Fruit fly (Drosophila melanogaster) whole organism, embryonic: ENCODE results near the gene Nrx-IV.
A peak's percentile ranks its signal among the peaks of the same experiment; 100 is the strongest.

ENCODE experiments used
- Ada2b ChIP-seq: fragments of 200-800 bp; sonication (Bioruptor generic); IDR thresholded peaks from 2 replicates; pipeline ENCODE4 v1.3.6; 2022; ENCODE audit warnings: missing biosample characterization, missing genetic modification characterization
- B-H2 ChIP-seq: fragments of 200-800 bp; sonication (Bioruptor generic); optimal IDR thresholded peaks from 2 replicates; lab custom pipeline; 2018; ENCODE audit warnings: missing biosample characterization, mild to moderate bottlenecking, missing genetic modification characterization
- Bgb ChIP-seq: fragments of 200-800 bp; sonication (Bioruptor generic); IDR thresholded peaks from 2 replicates; pipeline ENCODE4 v1.3.6; 2022; ENCODE audit warnings: missing biosample characterization, missing genetic modification characterization; ENCODE audit not compliant: partially characterized antibody
- CG10321 ChIP-seq: fragments of 200-800 bp; sonication (Bioruptor generic); IDR thresholded peaks from 2 replicates; pipeline ENCODE4 v1.3.6; 2022; ENCODE audit warnings: missing biosample characterization, missing genetic modification characterization
- CG10959 ChIP-seq: fragments of 200-800 bp; sonication (Bioruptor generic); IDR thresholded peaks from 2 replicates; pipeline ENCODE4 v1.3.6; 2022; ENCODE audit warnings: missing biosample characterization, missing genetic modification characterization
- CG11093 ChIP-seq: fragments of 200-800 bp; sonication (Bioruptor generic); IDR thresholded peaks from 3 replicates; pipeline ENCODE4 v1.3.6; 2022; ENCODE audit warnings: missing biosample characterization, missing genetic modification characterization
- CG12104 ChIP-seq: fragments of 200-800 bp; sonication (Bioruptor generic); optimal IDR thresholded peaks from 3 replicates; lab custom pipeline; 2016; ENCODE audit warnings: missing biosample characterization, missing genetic modification characterization
- CG12769 ChIP-seq: fragments of 200-800 bp; sonication (Bioruptor generic); optimal IDR thresholded peaks from 2 replicates; lab custom pipeline; 2019; ENCODE audit warnings: missing biosample characterization, mild to moderate bottlenecking, missing genetic modification characterization, moderate library complexity
- CG13894 ChIP-seq: fragments of 200-800 bp; sonication (Bioruptor generic); optimal IDR thresholded peaks from 3 replicates; lab custom pipeline; 2018; ENCODE audit warnings: missing biosample characterization, mild to moderate bottlenecking, missing genetic modification characterization, moderate library complexity
- CG14050 ChIP-seq: fragments of 200-800 bp; sonication (Bioruptor generic); IDR thresholded peaks from 3 replicates; pipeline ENCODE4 v1.3.6; 2022; ENCODE audit warnings: missing biosample characterization, missing genetic modification characterization
- CG15514 ChIP-seq: fragments of 200-800 bp; sonication (Bioruptor generic); optimal IDR thresholded peaks from 3 replicates; lab custom pipeline; 2017; ENCODE audit warnings: missing biosample characterization, missing genetic modification characterization, mild to moderate bottlenecking, moderate library complexity, missing genetic modification reagents
- CG2678 ChIP-seq: fragments of 200-800 bp; sonication (Bioruptor generic); optimal IDR thresholded peaks from 3 replicates; lab custom pipeline; 2019; ENCODE audit warnings: missing biosample characterization, mild to moderate bottlenecking, missing genetic modification characterization, moderate library complexity
- CG31224 ChIP-seq: fragments of 200-800 bp; sonication (Bioruptor generic); IDR thresholded peaks from 2 replicates; pipeline ENCODE4 v1.3.6; 2022; ENCODE audit warnings: missing biosample characterization, missing genetic modification characterization
- CG32532 ChIP-seq: fragments of 200-800 bp; sonication (Bioruptor generic); IDR thresholded peaks from 2 replicates; pipeline ENCODE4 v1.3.6; 2022; ENCODE audit warnings: missing biosample characterization, missing genetic modification characterization
- CG3726 ChIP-seq: fragments of 200-800 bp; sonication (Bioruptor generic); IDR thresholded peaks from 3 replicates; pipeline ENCODE4, ENCODE4 v1.3.6; 2022; ENCODE audit warnings: missing biosample characterization, missing genetic modification characterization
- CG6254 ChIP-seq: fragments of 200-800 bp; sonication (Bioruptor generic); optimal IDR thresholded peaks from 3 replicates; lab custom pipeline; 2017; ENCODE audit warnings: mild to moderate bottlenecking, missing biosample characterization, missing genetic modification reagents, missing genetic modification characterization
- CG6689 ChIP-seq: fragments of 200-800 bp; sonication (Bioruptor generic); IDR thresholded peaks from 2 replicates; pipeline ENCODE4 v1.3.6; 2022; ENCODE audit warnings: missing biosample characterization, missing genetic modification characterization
- CG6765 ChIP-seq: fragments of 200-800 bp; sonication (Bioruptor generic); optimal IDR thresholded peaks from 3 replicates; lab custom pipeline; 2017; ENCODE audit warnings: missing biosample characterization, mild to moderate bottlenecking, missing genetic modification characterization
- CG7786 ChIP-seq: fragments of 200-800 bp; sonication (Bioruptor generic); optimal IDR thresholded peaks from 2 replicates; lab custom pipeline; 2016; ENCODE audit warnings: missing biosample characterization, missing genetic modification characterization
- CG8478 ChIP-seq: fragments of >200 bp; optimal IDR thresholded peaks from 2 replicates; lab custom pipeline; 2018
- Dbx ChIP-seq: fragments of 200-800 bp; sonication (Bioruptor generic); IDR thresholded peaks from 3 replicates; pipeline ENCODE4 v1.3.6; 2022; ENCODE audit warnings: missing biosample characterization, missing genetic modification characterization
- Dref ChIP-seq: fragments of 200-800 bp; sonication (Bioruptor generic); IDR thresholded peaks from 2 replicates; pipeline ENCODE4 v1.3.6; 2022; ENCODE audit warnings: missing biosample characterization, missing genetic modification characterization
- Gug ChIP-seq: fragments of 200-800 bp; sonication (Bioruptor generic); IDR thresholded peaks from 4 replicates; pipeline ENCODE4 v1.3.6; 2022; ENCODE audit warnings: missing biosample characterization, missing genetic modification characterization
- HLH4C ChIP-seq: fragments of 200-800 bp; sonication (Bioruptor generic); IDR thresholded peaks from 3 replicates; pipeline ENCODE4 v1.3.6; 2022; ENCODE audit warnings: missing biosample characterization, missing genetic modification characterization; ENCODE audit not compliant: partially characterized antibody
- HLHmδ ChIP-seq: fragments of 200-800 bp; sonication (Bioruptor generic); optimal IDR thresholded peaks from 2 replicates; lab custom pipeline; 2018; ENCODE audit warnings: missing biosample characterization, mild to moderate bottlenecking, missing genetic modification characterization, moderate library complexity
- Hmx ChIP-seq: fragments of 200-800 bp; sonication (Bioruptor generic); optimal IDR thresholded peaks from 2 replicates; lab custom pipeline; 2016; ENCODE audit warnings: missing biosample characterization, missing genetic modification characterization
- Jarid2 ChIP-seq: fragments of 200-800 bp; sonication (Bioruptor generic); optimal IDR thresholded peaks from 3 replicates; lab custom pipeline; 2017; ENCODE audit warnings: mild to moderate bottlenecking, missing biosample characterization, missing genetic modification reagents, missing genetic modification characterization
- NC2α ChIP-seq: fragments of 200-800 bp; sonication (Bioruptor generic); optimal IDR thresholded peaks from 2 replicates; lab custom pipeline; 2016; ENCODE audit warnings: missing biosample characterization, missing genetic modification characterization
- NC2β ChIP-seq: fragments of 200-800 bp; sonication (Bioruptor generic); optimal IDR thresholded peaks from 2 replicates; lab custom pipeline; 2016; ENCODE audit warnings: missing biosample characterization, missing genetic modification characterization
- Nf-YB ChIP-seq: fragments of 200-800 bp; sonication (Bioruptor generic); optimal IDR thresholded peaks from 3 replicates; lab custom pipeline; 2019; ENCODE audit warnings: missing biosample characterization, mild to moderate bottlenecking, missing genetic modification characterization, moderate library complexity
- Oaz ChIP-seq: fragments of 200-800 bp; sonication (Bioruptor generic); IDR thresholded peaks from 2 replicates; pipeline ENCODE4 v1.3.6; 2022; ENCODE audit warnings: missing biosample characterization, missing genetic modification characterization
- Rfx ChIP-seq: fragments of 200-800 bp; sonication (Bioruptor generic); IDR thresholded peaks from 2 replicates; pipeline ENCODE4 v1.3.6; 2022; ENCODE audit warnings: missing biosample characterization, missing genetic modification characterization
- Ssrp ChIP-seq: fragments of 200-800 bp; sonication (Bioruptor generic); optimal IDR thresholded peaks from 2 replicates; lab custom pipeline; 2018; ENCODE audit warnings: missing biosample characterization, mild to moderate bottlenecking, missing genetic modification characterization, moderate library complexity
- TFAM ChIP-seq: fragments of 200-800 bp; sonication (Bioruptor generic); optimal IDR thresholded peaks from 2 replicates; lab custom pipeline; 2017; ENCODE audit warnings: missing biosample characterization, missing genetic modification characterization, inconsistent platforms
- bbx ChIP-seq: fragments of 200-800 bp; sonication (Bioruptor generic); IDR thresholded peaks from 2 replicates; pipeline ENCODE4 v1.3.6; 2022; ENCODE audit warnings: missing biosample characterization, missing genetic modification characterization; ENCODE audit not compliant: partially characterized antibody
- bowl ChIP-seq: fragments of 200-800 bp; sonication (Bioruptor generic); IDR thresholded peaks from 2 replicates; pipeline ENCODE4 v1.3.6; 2022; ENCODE audit warnings: missing biosample characterization, missing genetic modification characterization
- chif ChIP-seq, 2 experiments: fragments of 200-800 bp; sonication (Bioruptor generic); optimal IDR thresholded peaks; 3 replicates each; lab custom pipeline; 2016; ENCODE audit warnings: missing biosample characterization in 2 of 2, missing genetic modification characterization in 2 of 2
- chinmo ChIP-seq: fragments of 200-800 bp; sonication (Bioruptor generic); IDR thresholded peaks from 4 replicates; pipeline ENCODE4 v1.3.6; 2022; ENCODE audit warnings: missing biosample characterization, missing genetic modification characterization; ENCODE audit not compliant: partially characterized antibody
- chm ChIP-seq: fragments of 200-800 bp; sonication (Bioruptor generic); IDR thresholded peaks from 2 replicates; pipeline ENCODE4 v1.3.6; 2022; ENCODE audit warnings: missing biosample characterization, missing genetic modification characterization
- emc ChIP-seq: fragments of 200-800 bp; sonication (Bioruptor generic); optimal IDR thresholded peaks from 2 replicates; lab custom pipeline; 2016; ENCODE audit warnings: missing biosample characterization, missing genetic modification characterization
- en ChIP-seq: fragments of 200-800 bp; sonication (Bioruptor generic); optimal IDR thresholded peaks from 2 replicates; lab custom pipeline; 2016; ENCODE audit warnings: missing biosample characterization, missing genetic modification characterization
- mirr ChIP-seq: fragments of 200-800 bp; sonication (Bioruptor generic); optimal IDR thresholded peaks from 3 replicates; lab custom pipeline; 2018; ENCODE audit warnings: missing biosample characterization, mild to moderate bottlenecking, missing genetic modification characterization
- nerfin-1 ChIP-seq: fragments of 200-800 bp; sonication (Bioruptor generic); optimal IDR thresholded peaks from 3 replicates; lab custom pipeline; 2019; ENCODE audit warnings: missing biosample characterization, mild to moderate bottlenecking, missing genetic modification characterization, moderate library complexity
- pzg ChIP-seq: fragments of 200-800 bp; sonication (Bioruptor generic); optimal IDR thresholded peaks from 3 replicates; lab custom pipeline; 2018; ENCODE audit warnings: missing biosample characterization, mild to moderate bottlenecking, missing genetic modification characterization, moderate library complexity
- shn ChIP-seq: fragments of 200-800 bp; sonication (Bioruptor generic); optimal IDR thresholded peaks from 3 replicates; lab custom pipeline; 2016; ENCODE audit warnings: missing biosample characterization, missing genetic modification characterization
- sob ChIP-seq: fragments of 200-800 bp; sonication (Bioruptor generic); IDR thresholded peaks from 2 replicates; pipeline ENCODE4 v1.3.6; 2022; ENCODE audit warnings: missing biosample characterization, missing genetic modification characterization
- sqz ChIP-seq: fragments of 200-800 bp; sonication (Bioruptor generic); optimal IDR thresholded peaks from 3 replicates; lab custom pipeline; 2018; ENCODE audit warnings: missing biosample characterization, mild to moderate bottlenecking, missing genetic modification characterization
- stc ChIP-seq: fragments of 200-800 bp; sonication (Bioruptor generic); IDR thresholded peaks from 2 replicates; pipeline ENCODE4 v1.3.6; 2022; ENCODE audit warnings: missing biosample characterization, missing genetic modification characterization
- tin ChIP-seq: fragments of 200-800 bp; sonication (Bioruptor generic); optimal IDR thresholded peaks from 3 replicates; lab custom pipeline; 2016; ENCODE audit warnings: missing biosample characterization, missing genetic modification characterization
- unc-4 ChIP-seq: fragments of 200-800 bp; sonication (Bioruptor generic); IDR thresholded peaks from 2 replicates; pipeline ENCODE4 v1.3.6; 2022; ENCODE audit warnings: missing biosample characterization, missing genetic modification characterization; ENCODE audit not compliant: partially characterized antibody
- z ChIP-seq: fragments of 200-800 bp; sonication (Bioruptor generic); IDR thresholded peaks from 3 replicates; pipeline ENCODE4 v1.3.6; 2022; ENCODE audit warnings: missing biosample characterization, missing genetic modification characterization

Nrx-IV gene

dm6 chr3L:12203736-12204135 lies 57.4 kb downstream of the Nrx-IV start, which contains the start of gene Ak1 (continued):
- TF ChIP-seq HLH4C (peak; percentile 47; the same call in 1 of the 3 replicates), CG6689 (GFP tag; lab: Robert Waterston, UW) (no peak), emc (GFP tag; lab: Kevin White, UChicago) (no peak), sqz (no peak), bowl (GFP tag; lab: Robert Waterston, UW) (no peak), chinmo (0 out of 4 replicates have a peak, but pooled peaks have one; percentile 39), CG31224 (GFP tag; lab: Robert Waterston, UW) (no peak), CG15514 (GFP tag; lab: Kevin White, UChicago) (peak; percentile 19), TFAM (GFP tag; lab: Kevin White, UChicago) (no peak), z (no peak; the same call in 2 of the 3 replicates), stc (GFP tag; lab: Robert Waterston, UW) (no peak), B-H2 (peak; percentile 32), CG11093 (GFP tag; lab: Robert Waterston, UW) (no peak), unc-4 (GFP tag; lab: Robert Waterston, UW) (0 out of 2 replicates have a peak, but pooled peaks have one; percentile 25), CG32532 (GFP tag; lab: Robert Waterston, UW) (peak; percentile 32; the same call in 1 of the 2 replicates), CG13894 (tag; lab: Kevin White, UChicago) (peak; percentile 70), Jarid2 (peak; percentile 78), Gug (GFP tag; lab: Robert Waterston, UW) (no peak), Oaz (GFP tag; lab: Robert Waterston, UW) (no peak), sob (GFP tag; lab: Robert Waterston, UW) (peak; percentile 33; the same call in 1 of the 2 replicates), Bgb (GFP tag; lab: Robert Waterston, UW) (peak; percentile 59; the same call in 1 of the 2 replicates), CG8478 (no peak), CG12104 (GFP tag; lab: Kevin White, UChicago) (no peak), tin (GFP tag; lab: Kevin White, UChicago) (no peak), chm (GFP tag; lab: Robert Waterston, UW) (no peak; the same call in 1 of the 2 replicates), CG2678 (tag; lab: Kevin White, UChicago) (no peak), en (GFP tag; lab: Kevin White, UChicago) (no peak), Rfx (GFP tag; lab: Robert Waterston, UW) (peak; percentile 37; the same call in 1 of the 2 replicates), mirr (peak; percentile 26), Ssrp (tag; lab: Kevin White, UChicago) (no peak), pzg (GFP tag; lab: Kevin White, UChicago) (peak; percentile 23), CG7786 (GFP tag; lab: Kevin White, UChicago) (no peak), bbx (GFP tag; lab: Robert Waterston, UW) (peak; percentile 37; the same call in 1 of the 2 replicates), Ada2b (no peak), CG6254 (no peak), nerfin-1 (tag; lab: Kevin White, UChicago) (no peak), NC2β (no peak), shn (GFP tag; lab: Kevin White, UChicago) (no peak), Nf-YB (GFP tag; lab: Kevin White, UChicago) (no peak), CG10959 (no peak), CG3726 (no peak), Dbx (GFP tag; lab: Robert Waterston, UW) (0 out of 3 replicates have a peak, but pooled peaks have one; percentile 37), CG6765 (GFP tag; lab: Kevin White, UChicago) (peak; percentile 41), CG12769 (peak; percentile 60), NC2α (GFP tag; lab: Kevin White, UChicago) (no peak), Hmx (GFP tag; lab: Kevin White, UChicago) (no peak), chif (GFP tag; optimal IDR thresholded peaks at IDR 0.05; lab: Kevin White, UChicago) (no peak), CG10321 (GFP tag; lab: Robert Waterston, UW) (no peak), CG14050 (GFP tag; lab: Robert Waterston, UW) (no peak), Dref (peak; percentile 37), HLHmδ (GFP tag; lab: Kevin White, UChicago) (no peak)
